Worm (Caenorhabditis elegans): ENCODE results near the gene C08F11.7.

Gene C08F11.7

ce11 chrIV:13686965-13687425, 49.9 kb downstream of the C08F11.7 start, which contains the start of gene nyn-1:
nyn-1 (minus strand) TSS chrIV:13687015.
- TF ChIP-seq blmp-1 (tag; optimal IDR thresholded peaks at IDR 0.05) = no peak
- peak in 1 of 2 experiments; percentile 13 for TF ChIP-seq efl-1 (optimal IDR thresholded peaks at IDR 0.05)
- TF ChIP-seq efl-1 (GFP tag; optimal IDR thresholded peaks at IDR 0.05 in 1 of 2) = no peak
- TF ChIP-seq nhr-77 (tag; optimal IDR thresholded peaks at IDR 0.05) = no peak
- TF ChIP-seq lin-15B (tag; optimal IDR thresholded peaks at IDR 0.05) = no peak
- no peak for TF ChIP-seq ztf-11 (tag; optimal IDR thresholded peaks at IDR 0.05)

DNA sequence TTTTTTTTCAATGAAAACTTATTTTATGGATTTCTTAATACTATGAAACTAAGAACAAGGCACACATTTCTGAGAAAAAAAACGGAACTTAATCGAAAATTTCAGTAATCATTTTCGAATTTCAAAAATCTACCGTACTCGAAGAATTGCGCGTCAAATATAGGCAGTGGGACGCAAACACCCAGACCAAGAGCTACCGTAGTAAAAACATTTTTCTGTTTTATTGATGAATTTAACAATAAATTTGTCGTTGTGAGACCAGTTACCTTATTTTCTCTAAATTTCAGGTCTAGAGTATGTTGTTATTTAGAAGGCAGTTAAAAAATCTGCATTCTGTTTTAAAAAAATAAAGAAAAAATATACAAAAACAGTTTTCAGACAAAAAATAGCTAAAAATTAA, 50.6 kb downstream of the C08F11.7 start:
- TF ChIP-seq irx-1 (tag; optimal IDR thresholded peaks at IDR 0.05) (no peak), ces-1 (GFP tag; optimal IDR thresholded peaks at IDR 0.05) (no peak), nhr-90 (tag; optimal IDR thresholded peaks at IDR 0.05; ENCODE audit: poor library complexity) (no peak), egl-27 (tag; optimal IDR thresholded peaks at IDR 0.05) (no peak), zag-1 (tag; optimal IDR thresholded peaks at IDR 0.05) (no peak), skn-1 (tag; optimal IDR thresholded peaks at IDR 0.05) (no peak), hpl-2 (GFP tag; optimal IDR thresholded peaks at IDR 0.05) (no peak), nhr-19 (GFP tag; conservative IDR thresholded peaks at IDR 0.05) (no peak), efl-1 (optimal IDR thresholded peaks at IDR 0.05) (no peak), efl-1 (GFP tag; optimal IDR thresholded peaks at IDR 0.05 in 1 of 2) (no peak), unc-62 (GFP tag; optimal IDR thresholded peaks at IDR 0.05) (no peak), ceh-90 (tag; optimal IDR thresholded peaks at IDR 0.05) (no peak), nhr-85 (tag) (no peak), swsn-7 (tag; optimal IDR thresholded peaks at IDR 0.05) (no peak), mdl-1 (tag; optimal IDR thresholded peaks at IDR 0.05) (no peak), mab-9 (GFP tag; IDR thresholded peaks at IDR 0.05) (no peak), elt-2 (tag; optimal IDR thresholded peaks at IDR 0.05) (no peak), tbx-2 (tag; optimal IDR thresholded peaks at IDR 0.05) (no peak), mef-2 (tag; optimal IDR thresholded peaks at IDR 0.05) (no peak)
